Worm (Caenorhabditis elegans) whole organism, L4 larva: ENCODE data around the gene got-2.2.

Experiments used
- mdl-1 ChIP-seq, 2 experiments: fragments of 150-350 bp in 1 of 2; sonication (generic microtip) in 1 of 2; optimal IDR thresholded peaks; 2 replicates each; lab custom pipeline; 2014 to 2017; ENCODE audit warnings: missing biosample characterization in 2 of 2, missing genetic modification characterization in 2 of 2
- nhr-6 ChIP-seq: fragments of 150-350 bp; optimal IDR thresholded peaks from 2 replicates; lab custom pipeline; 2014; ENCODE audit warnings: missing biosample characterization, missing genetic modification characterization
- pqm-1 ChIP-seq: sonication (generic microtip); optimal IDR thresholded peaks from 2 replicates; lab custom pipeline; 2017; ENCODE audit warnings: missing biosample characterization, missing genetic modification characterization

The got-2.2 gene

DNA sequence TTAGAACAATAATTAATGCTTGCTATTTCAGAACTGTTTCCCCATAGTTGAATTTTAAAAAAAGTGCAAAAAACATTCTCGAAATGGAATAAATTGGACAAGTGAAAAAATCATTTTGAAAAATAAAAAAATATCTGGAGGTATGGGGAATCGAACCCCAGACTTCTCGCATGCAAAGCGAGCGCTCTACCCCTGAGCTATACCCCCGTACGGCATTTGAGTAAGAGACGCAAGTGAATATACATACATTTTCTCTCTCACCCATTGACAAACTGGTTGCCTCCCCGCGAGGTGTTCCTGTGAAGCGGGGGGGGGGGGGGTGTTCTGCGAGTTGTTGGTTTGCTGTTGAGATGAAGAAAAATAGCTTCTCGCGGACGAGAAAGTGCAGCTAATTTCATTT is 51.4 kb downstream of the got-2.2 start (continued):
- TF ChIP-seq pqm-1 (tag; lab: Kevin White, UChicago): no peak
- peak; percentile 49 for TF ChIP-seq nhr-6 (tag; lab: Kevin White, UChicago)
- peak in 1 of 2 experiments; percentile 56 for TF ChIP-seq mdl-1 (tag; optimal IDR thresholded peaks at IDR 0.05; lab: Kevin White, UChicago)
- TF ChIP-seq, all 104 proteins: peak for 69
